Worm (Caenorhabditis elegans) whole organism, early embryonic: ENCODE results near the gene srv-14.

ENCODE experiments used
- aly-1 ChIP-seq: sonication (generic microtip); optimal IDR thresholded peaks from 2 replicates; lab custom pipeline; 2016; ENCODE audit warnings: missing genetic modification characterization, missing compliant biosample characterization
- ama-1 ChIP-seq: fragments of 150-350 bp; optimal IDR thresholded peaks from 2 replicates; lab custom pipeline; 2014
- ceh-13 ChIP-seq: fragments of 200-800 bp; sonication (Bioruptor generic); optimal IDR thresholded peaks from 2 replicates; lab custom pipeline; 2018; ENCODE audit warnings: mild to moderate bottlenecking, missing genetic modification characterization, missing compliant biosample characterization
- ets-7 ChIP-seq: sonication (generic microtip); optimal IDR thresholded peaks from 2 replicates; lab custom pipeline; 2016; ENCODE audit warnings: missing genotype, missing genetic modification characterization, missing compliant biosample characterization
- flt-1 ChIP-seq: fragments of 200-800 bp; sonication (Bioruptor generic); IDR thresholded peaks from 2 replicates; pipeline ENCODE4 v1.3.6; 2022; ENCODE audit warnings: missing genetic modification characterization, missing compliant biosample characterization
- hmbx-1 ChIP-seq: sonication (generic microtip); optimal IDR thresholded peaks from 2 replicates; lab custom pipeline; 2016; ENCODE audit warnings: mild to moderate bottlenecking, missing genetic modification characterization, missing compliant biosample characterization
- hnd-1 ChIP-seq: sonication (generic microtip); optimal IDR thresholded peaks from 2 replicates; lab custom pipeline; 2016; ENCODE audit warnings: missing genetic modification characterization, missing compliant biosample characterization
- pes-1 ChIP-seq: fragments of 200-800 bp; sonication (Bioruptor generic); IDR thresholded peaks from 2 replicates; pipeline ENCODE4 v1.3.6; 2022; ENCODE audit warnings: missing genetic modification reagents, missing genetic modification characterization, missing compliant biosample characterization
- scrt-1 ChIP-seq: fragments of 200-800 bp; sonication (Bioruptor generic); IDR thresholded peaks from 2 replicates; pipeline ENCODE4 v1.3.6; 2022; ENCODE audit warnings: missing genetic modification characterization, missing compliant biosample characterization
- tbx-11 ChIP-seq: fragments of 200-800 bp; sonication (Bioruptor generic); IDR thresholded peaks from 2 replicates; pipeline ENCODE4 v1.3.6; 2022; ENCODE audit warnings: missing genetic modification characterization, missing compliant biosample characterization
- tra-4 ChIP-seq: sonication (generic microtip); optimal IDR thresholded peaks from 2 replicates; lab custom pipeline; 2017; ENCODE audit warnings: missing genetic modification characterization, missing compliant biosample characterization

DNA sequence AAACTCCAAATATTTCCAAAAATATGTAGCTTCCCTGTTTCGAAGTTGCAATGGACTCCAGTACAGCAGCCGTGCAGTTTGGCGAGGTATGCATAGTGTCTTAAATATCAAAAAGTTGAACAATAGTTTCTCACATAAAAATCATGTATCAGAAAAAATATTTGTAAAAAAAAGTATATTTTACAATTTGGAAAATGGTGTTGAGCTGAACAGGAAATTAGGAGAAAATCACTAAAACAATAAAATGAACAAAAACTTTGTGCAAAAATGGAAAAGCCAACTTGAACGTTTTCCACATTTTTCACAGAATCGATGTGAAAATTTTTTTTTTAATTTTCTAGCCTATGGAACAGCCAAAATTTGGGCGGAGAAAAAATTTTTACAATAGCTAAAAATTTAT, 32.7 kb upstream of the srv-14 start, which contains the start of gene Y105C5B.8:
- no peak for TF ChIP-seq aly-1 (tag; lab: Kevin White, UChicago)
- no peak for TF ChIP-seq hmbx-1 (tag; lab: Kevin White, UChicago)
- no peak for TF ChIP-seq ama-1 (lab: Kevin White, UChicago)
- no peak for TF ChIP-seq tra-4
- TF ChIP-seq pes-1 (GFP tag; lab: Robert Waterston, UW): no peak
- TF ChIP-seq tbx-11 (GFP tag; lab: Robert Waterston, UW): no peak
- TF ChIP-seq hnd-1 (tag; lab: Kevin White, UChicago): no peak
- no peak for TF ChIP-seq flt-1 (GFP tag; lab: Robert Waterston, UW)
- TF ChIP-seq ceh-13 (GFP tag; lab: Kevin White, UChicago): no peak
- TF ChIP-seq scrt-1: no peak
- TF ChIP-seq ets-7 (tag; lab: Kevin White, UChicago): no peak
